Fruit fly (Drosophila melanogaster) whole organism, wandering third instar larva: ENCODE data around the gene eIF3d2.

Experiments used
- CG9705 ChIP-seq: fragments of 200-800 bp; sonication (Bioruptor generic); optimal IDR thresholded peaks from 2 replicates; lab custom pipeline; 2018; ENCODE audit warnings: missing biosample characterization, mild to moderate bottlenecking, missing genetic modification characterization
- Dfd ChIP-seq: fragments of >200 bp; optimal IDR thresholded peaks from 2 replicates; lab custom pipeline; 2017; ENCODE audit warnings: missing biosample characterization, missing genetic modification characterization
- Dif ChIP-seq: fragments of 200-275, 200-300 bp; sonication (Bioruptor generic); optimal IDR thresholded peaks from 2 replicates; lab custom pipeline; 2018; ENCODE audit warnings: missing biosample characterization, missing genetic modification characterization; ENCODE audit not compliant: partially characterized antibody
- HLH106 ChIP-seq: fragments of 200-800 bp; optimal IDR thresholded peaks from 3 replicates; lab custom pipeline; 2019; ENCODE audit warnings: missing biosample characterization, mild to moderate bottlenecking, missing genetic modification characterization, moderate library complexity
- Jra ChIP-seq: sonication (Bioruptor generic); optimal IDR thresholded peaks from 2 replicates; lab custom pipeline; 2016; ENCODE audit warnings: missing biosample characterization, missing genetic modification characterization
- br ChIP-seq: fragments of 200-800 bp; sonication (Bioruptor generic); optimal IDR thresholded peaks from 2 replicates; lab custom pipeline; 2016; ENCODE audit warnings: missing biosample characterization, missing genetic modification characterization

- no peak for TF ChIP-seq Dif
- TF ChIP-seq Jra (GFP tag; lab: Kevin White, UChicago), result no peak
- TF ChIP-seq HLH106 (tag; lab: Kevin White, UChicago), result no peak
- TF ChIP-seq br (GFP tag; lab: Kevin White, UChicago), result no peak
- TF ChIP-seq CG9705, result no peak
- TF ChIP-seq Dfd (GFP tag; lab: Kevin White, UChicago), result no peak
Measured at dm6 chr3R:12197641-12198040, 2.8 kb upstream of the eIF3d2 start, which contains the start of gene Adk1.
